Worm (Caenorhabditis elegans) whole organism, L3 larva: ENCODE data around the gene C54E4.12.

Experiments used
- R02D3.7 ChIP-seq: fragments of 150-350 bp; optimal IDR thresholded peaks from 2 replicates; lab custom pipeline; 2014; ENCODE audit warnings: missing biosample characterization, missing genetic modification characterization
- ZK546.5 ChIP-seq: sonication (generic microtip); optimal IDR thresholded peaks from 2 replicates; lab custom pipeline; 2017; ENCODE audit warnings: missing biosample characterization, missing genetic modification characterization
- aly-2 ChIP-seq: fragments of 150-350 bp; optimal IDR thresholded peaks from 2 replicates; lab custom pipeline; 2014; ENCODE audit warnings: missing biosample characterization, missing genetic modification characterization
- ama-1 ChIP-seq: fragments of 150-350 bp; optimal IDR thresholded peaks from 2 replicates; lab custom pipeline; 2018
- ceh-16 ChIP-seq: sonication (generic microtip); optimal IDR thresholded peaks from 2 replicates; lab custom pipeline; 2017; ENCODE audit warnings: missing biosample characterization, missing genetic modification characterization
- ceh-28 ChIP-seq: fragments of 150-350 bp; optimal IDR thresholded peaks from 2 replicates; lab custom pipeline; 2014; ENCODE audit warnings: missing biosample characterization, missing genetic modification reagents, missing genetic modification characterization
- ceh-82 ChIP-seq: fragments of 150-350 bp; optimal IDR thresholded peaks from 2 replicates; lab custom pipeline; 2014; ENCODE audit warnings: missing biosample characterization, missing genetic modification characterization
- ceh-9 ChIP-seq: sonication (generic microtip); optimal IDR thresholded peaks from 2 replicates; lab custom pipeline; 2018; ENCODE audit warnings: missing biosample characterization, missing genetic modification characterization
- daf-12 ChIP-seq: fragments of 150-350 bp; optimal IDR thresholded peaks from 2 replicates; lab custom pipeline; 2014; ENCODE audit warnings: missing biosample characterization, missing genetic modification reagents, missing genetic modification characterization
- egl-27 ChIP-seq: sonication (generic microtip); optimal IDR thresholded peaks from 4 replicates; lab custom pipeline; 2017; ENCODE audit warnings: missing biosample characterization, missing genetic modification reagents, missing genetic modification characterization
- egl-5 ChIP-seq: fragments of 150-350 bp; optimal IDR thresholded peaks from 2 replicates; lab custom pipeline; 2017; ENCODE audit warnings: missing biosample characterization, missing genetic modification reagents, missing genetic modification characterization, inconsistent platforms
- elt-1 ChIP-seq: fragments of 150-350 bp; optimal IDR thresholded peaks from 2 replicates; lab custom pipeline; 2014; ENCODE audit warnings: missing biosample characterization, missing genetic modification characterization
- elt-2 ChIP-seq: sonication (generic microtip); optimal IDR thresholded peaks from 2 replicates; lab custom pipeline; 2016; ENCODE audit warnings: missing genetic modification reagents, mild to moderate bottlenecking, missing genetic modification characterization, missing compliant biosample characterization
- elt-3 ChIP-seq, 3 experiments: fragments of 150-350 bp in 1 of 3; sonication (generic microtip) in 2 of 3; optimal IDR thresholded peaks; 2 replicates in 2 of 3; 4 replicates in 1 of 3; lab custom pipeline; 2014 to 2017; ENCODE audit warnings: missing biosample characterization in 3 of 3, missing genetic modification characterization in 3 of 3
- eor-1 ChIP-seq, 2 experiments: fragments of 150-350 bp; optimal IDR thresholded peaks; 2 replicates each; lab custom pipeline; 2014 to 2018; ENCODE audit warnings: missing biosample characterization in 2 of 2, missing genetic modification characterization in 2 of 2
- fkh-10 ChIP-seq: sonication (generic microtip); optimal IDR thresholded peaks from 2 replicates; lab custom pipeline; 2017; ENCODE audit warnings: missing biosample characterization, missing genetic modification reagents, missing genetic modification characterization
- fkh-2 ChIP-seq: fragments of 150-350 bp; optimal IDR thresholded peaks from 2 replicates; lab custom pipeline; 2014; ENCODE audit warnings: missing biosample characterization, missing genetic modification reagents, missing genetic modification characterization
- fos-1 ChIP-seq: fragments of 150-350 bp; optimal IDR thresholded peaks from 2 replicates; lab custom pipeline; 2014; ENCODE audit warnings: missing biosample characterization, missing genetic modification characterization
- hmg-11 ChIP-seq: sonication (generic microtip); optimal IDR thresholded peaks from 2 replicates; lab custom pipeline; 2016; ENCODE audit warnings: missing genetic modification characterization, missing compliant biosample characterization
- jun-1 ChIP-seq: fragments of 150-350 bp; optimal IDR thresholded peaks from 2 replicates; lab custom pipeline; 2014; ENCODE audit warnings: missing biosample characterization, missing genetic modification reagents, missing genetic modification characterization
- lin-15B ChIP-seq: fragments of 150-350 bp; optimal IDR thresholded peaks from 2 replicates; lab custom pipeline; 2014; ENCODE audit warnings: missing biosample characterization, missing genetic modification characterization
- lin-39 ChIP-seq: fragments of 150-350 bp; optimal IDR thresholded peaks from 2 replicates; lab custom pipeline; 2018; ENCODE audit warnings: missing biosample characterization, missing genetic modification reagents, missing genetic modification characterization
- lsy-12 ChIP-seq: sonication (generic microtip); optimal IDR thresholded peaks from 2 replicates; lab custom pipeline; 2016; ENCODE audit warnings: mild to moderate bottlenecking, missing genetic modification characterization, missing compliant biosample characterization
- nfya-1 ChIP-seq: sonication (generic microtip); optimal IDR thresholded peaks from 2 replicates; lab custom pipeline; 2017; ENCODE audit warnings: missing genetic modification characterization, mild to moderate bottlenecking, missing compliant biosample characterization, antibody characterized with exemption, moderate library complexity; ENCODE audit not compliant: insufficient read depth
- nhr-11 ChIP-seq: fragments of 150-350 bp; optimal IDR thresholded peaks from 2 replicates; lab custom pipeline; 2014; ENCODE audit warnings: missing biosample characterization, missing genetic modification characterization
- nhr-12 ChIP-seq: fragments of 150-350 bp; optimal IDR thresholded peaks from 2 replicates; lab custom pipeline; 2014; ENCODE audit warnings: missing biosample characterization, missing genetic modification characterization
- nhr-23 ChIP-seq: fragments of 150-350 bp; optimal IDR thresholded peaks from 2 replicates; lab custom pipeline; 2014; ENCODE audit warnings: missing biosample characterization, missing genetic modification reagents, missing genetic modification characterization
- nhr-237 ChIP-seq: fragments of 150-350 bp; optimal IDR thresholded peaks from 2 replicates; lab custom pipeline; 2014; ENCODE audit warnings: missing biosample characterization, missing genetic modification characterization
- nhr-25 ChIP-seq: sonication (generic microtip); optimal IDR thresholded peaks from 2 replicates; lab custom pipeline; 2017; ENCODE audit warnings: missing biosample characterization, missing genetic modification characterization
- nhr-28 ChIP-seq: fragments of 150-350 bp; optimal IDR thresholded peaks from 2 replicates; lab custom pipeline; 2014; ENCODE audit warnings: missing biosample characterization, missing genetic modification characterization
- nhr-43 ChIP-seq: sonication (generic microtip); optimal IDR thresholded peaks from 2 replicates; lab custom pipeline; 2016; ENCODE audit warnings: mild to moderate bottlenecking, missing genetic modification characterization, missing compliant biosample characterization; ENCODE audit not compliant: poor library complexity, severe bottlenecking
- nhr-67 ChIP-seq: fragments of 150-350 bp; optimal IDR thresholded peaks from 2 replicates; lab custom pipeline; 2014; ENCODE audit warnings: missing biosample characterization, missing genetic modification characterization
- nhr-76 ChIP-seq: fragments of 150-350 bp; sonication (generic microtip); optimal IDR thresholded peaks from 5 replicates; lab custom pipeline; 2014; ENCODE audit warnings: missing biosample characterization, missing genetic modification characterization
- nhr-77 ChIP-seq: fragments of 150-350 bp; optimal IDR thresholded peaks from 2 replicates; lab custom pipeline; 2014; ENCODE audit warnings: missing biosample characterization, missing genetic modification characterization
- pha-4 ChIP-seq: fragments of 150-350 bp; optimal IDR thresholded peaks from 2 replicates; lab custom pipeline; 2014; ENCODE audit warnings: missing biosample characterization, missing genetic modification reagents, missing genetic modification characterization
- pqm-1 ChIP-seq: fragments of 150-350 bp; optimal IDR thresholded peaks from 2 replicates; lab custom pipeline; 2017; ENCODE audit warnings: missing biosample characterization, missing genetic modification characterization, inconsistent platforms
- sea-2 ChIP-seq: fragments of 150-350 bp; sonication (generic microtip); optimal IDR thresholded peaks from 4 replicates; lab custom pipeline; 2014; ENCODE audit warnings: missing biosample characterization, missing genetic modification reagents, missing genetic modification characterization
- skn-1 ChIP-seq: fragments of 150-350 bp; optimal IDR thresholded peaks from 2 replicates; lab custom pipeline; 2014; ENCODE audit warnings: missing biosample characterization, missing genetic modification characterization
- snpc-4 ChIP-seq: fragments of 150-350 bp; optimal IDR thresholded peaks from 2 replicates; lab custom pipeline; 2014; ENCODE audit warnings: missing biosample characterization, missing genetic modification characterization
- tbx-2 ChIP-seq: sonication (generic microtip); optimal IDR thresholded peaks from 2 replicates; lab custom pipeline; 2016; ENCODE audit warnings: mild to moderate bottlenecking, missing genetic modification characterization, missing compliant biosample characterization
- unc-62 ChIP-seq: fragments of 150-350 bp; sonication (generic microtip); optimal IDR thresholded peaks from 4 replicates; lab custom pipeline; 2014; ENCODE audit warnings: missing biosample characterization, missing genetic modification reagents, missing genetic modification characterization
- zag-1 ChIP-seq: fragments of 150-350 bp; optimal IDR thresholded peaks from 2 replicates; lab custom pipeline; 2014; ENCODE audit warnings: missing biosample characterization, missing genetic modification characterization
- ztf-11 ChIP-seq: fragments of 150-350 bp; optimal IDR thresholded peaks from 2 replicates; lab custom pipeline; 2014; ENCODE audit warnings: missing biosample characterization, missing genetic modification characterization

C54E4.12 gene

ce11 chrIV:2140543-2140942 lies at the start of gene C54E4.12:
C54E4.12 (minus strand) TSS chrIV:2140643.
- TF ChIP-seq snpc-4 = no peak
- TF ChIP-seq ceh-82 (tag; lab: Kevin White, UChicago) = no peak
- no peak for TF ChIP-seq nfya-1
- no peak for TF ChIP-seq nhr-28 (tag; lab: Kevin White, UChicago)
- no peak for TF ChIP-seq tbx-2 (tag; lab: Kevin White, UChicago)
- no peak for TF ChIP-seq fkh-2 (tag; lab: Kevin White, UChicago)
- TF ChIP-seq, all 47 proteins: peak for 0

ce11 chrIV:2177545-2177944 lies 37.1 kb upstream of the C54E4.12 start, which contains the start of gene hrpu-2:
hrpu-2 (plus strand) TSS chrIV:2177896.
- TF ChIP-seq ama-1 (lab: Kevin White, UChicago) (peak; percentile 24), fkh-2 (tag; lab: Kevin White, UChicago) (no peak), ZK546.5 (tag; lab: Kevin White, UChicago) (no peak), ceh-28 (tag; lab: Kevin White, UChicago) (peak; percentile 79), eor-1 (tag; optimal IDR thresholded peaks at IDR 0.05; lab: Kevin White, UChicago) (no peak), fkh-10 (GFP tag; lab: Kevin White, UChicago) (peak; percentile 78), elt-1 (tag; lab: Kevin White, UChicago) (no peak), nhr-23 (tag; lab: Kevin White, UChicago) (peak; percentile 78), nhr-76 (no peak), ceh-82 (tag; lab: Kevin White, UChicago) (peak; percentile 77), unc-62 (GFP tag; lab: Kevin White, UChicago) (no peak), fos-1 (no peak), nhr-11 (tag; lab: Kevin White, UChicago) (peak; percentile 15), snpc-4 (peak; percentile 68), tbx-2 (tag; lab: Kevin White, UChicago) (peak; percentile 79), egl-5 (tag; lab: Kevin White, UChicago) (no peak), R02D3.7 (peak; percentile 65), ztf-11 (tag; lab: Kevin White, UChicago) (no peak), elt-2 (tag; lab: Kevin White, UChicago) (peak; percentile 36), sea-2 (no peak), ceh-16 (tag; lab: Kevin White, UChicago) (no peak), nhr-43 (tag; lab: Kevin White, UChicago) (peak; percentile 77), nhr-12 (tag; lab: Kevin White, UChicago) (no peak), lsy-12 (tag; lab: Kevin White, UChicago) (peak; percentile 76), lin-39 (tag; lab: Kevin White, UChicago) (peak; percentile 85), hmg-11 (peak; percentile 9), nfya-1 (peak; percentile 84), pha-4 (tag; lab: Kevin White, UChicago) (peak; percentile 78), nhr-25 (tag; lab: Kevin White, UChicago) (peak; percentile 68), nhr-77 (tag; lab: Kevin White, UChicago) (no peak), daf-12 (tag; lab: Kevin White, UChicago) (no peak), elt-3 (tag; optimal IDR thresholded peaks at IDR 0.05; lab: Kevin White, UChicago) (no peak), nhr-237 (tag; lab: Kevin White, UChicago) (no peak), pqm-1 (tag; lab: Kevin White, UChicago) (no peak), jun-1 (tag; lab: Kevin White, UChicago) (peak; percentile 81), ceh-9 (no peak), skn-1 (tag; lab: Kevin White, UChicago) (peak; percentile 81), zag-1 (peak; percentile 2), nhr-67 (tag; lab: Kevin White, UChicago) (no peak), egl-27 (peak; percentile 16), aly-2 (no peak), lin-15B (peak; percentile 89), nhr-28 (tag; lab: Kevin White, UChicago) (no peak)
